Worm (Caenorhabditis elegans): ENCODE results near the gene gst-19.

ce11 chrII:13640210-13640609 lies 13.3 kb upstream of the gst-19 start:
- no peak for TF ChIP-seq dpl-1 (GFP tag; optimal IDR thresholded peaks at IDR 0.05)
- TF ChIP-seq R02D3.7 (tag; optimal IDR thresholded peaks at IDR 0.05): no peak
